Worm (Caenorhabditis elegans) whole organism, L2 larva: Measurements from ENCODE around the gene gcy-29.

Source experiments
- C34F6.9 ChIP-seq: fragments of 150-350 bp; optimal IDR thresholded peaks from 2 replicates; lab custom pipeline; 2014; ENCODE audit warnings: missing biosample characterization, missing genetic modification characterization
- F13H6.1 ChIP-seq: sonication (generic microtip); optimal IDR thresholded peaks from 2 replicates; lab custom pipeline; 2016; ENCODE audit warnings: missing genetic modification characterization, missing compliant biosample characterization
- Y55F3AM.14 ChIP-seq: fragments of 200-800 bp; sonication (Bioruptor generic); optimal IDR thresholded peaks from 2 replicates; lab custom pipeline; 2018; ENCODE audit warnings: mild to moderate bottlenecking, missing genetic modification characterization, missing compliant biosample characterization
- alr-1 ChIP-seq: fragments of 150-350 bp; optimal IDR thresholded peaks from 2 replicates; lab custom pipeline; 2014; ENCODE audit warnings: missing biosample characterization, missing genetic modification characterization
- aly-2 ChIP-seq: fragments of 150-350 bp; optimal IDR thresholded peaks from 2 replicates; lab custom pipeline; 2014; ENCODE audit warnings: missing biosample characterization, missing genetic modification characterization
- ama-1 ChIP-seq: fragments of 150-350 bp; optimal IDR thresholded peaks from 2 replicates; lab custom pipeline; 2018; ENCODE audit warnings: inconsistent platforms
- ceh-16 ChIP-seq: fragments of 150-350 bp; optimal IDR thresholded peaks from 2 replicates; lab custom pipeline; 2014; ENCODE audit warnings: missing biosample characterization, missing genetic modification characterization
- ceh-82 ChIP-seq: fragments of 150-350 bp; optimal IDR thresholded peaks from 2 replicates; lab custom pipeline; 2014; ENCODE audit warnings: missing biosample characterization, missing genetic modification characterization
- crh-2 ChIP-seq: sonication (generic microtip); optimal IDR thresholded peaks from 2 replicates; lab custom pipeline; 2017; ENCODE audit warnings: missing biosample characterization, missing genetic modification characterization
- dmd-4 ChIP-seq: sonication (generic microtip); optimal IDR thresholded peaks from 2 replicates; lab custom pipeline; 2017; ENCODE audit warnings: missing biosample characterization, missing genetic modification characterization
- elt-1 ChIP-seq: fragments of 150-350 bp; optimal IDR thresholded peaks from 2 replicates; lab custom pipeline; 2014; ENCODE audit warnings: missing biosample characterization, missing genetic modification characterization
- elt-3 ChIP-seq: sonication (generic microtip); optimal IDR thresholded peaks from 2 replicates; lab custom pipeline; 2017; ENCODE audit warnings: missing biosample characterization, missing genetic modification characterization
- fos-1 ChIP-seq: fragments of 150-350 bp; optimal IDR thresholded peaks from 2 replicates; lab custom pipeline; 2014; ENCODE audit warnings: missing biosample characterization, missing genetic modification characterization
- gmeb-1 ChIP-seq: fragments of 150-350 bp; optimal IDR thresholded peaks from 2 replicates; lab custom pipeline; 2014; ENCODE audit warnings: missing biosample characterization, missing genetic modification characterization
- lin-13 ChIP-seq: fragments of 150-350 bp; optimal IDR thresholded peaks from 2 replicates; lab custom pipeline; 2014; ENCODE audit warnings: missing biosample characterization, missing genetic modification reagents, missing genetic modification characterization
- lin-39 ChIP-seq: fragments of 150-350 bp; optimal IDR thresholded peaks from 2 replicates; lab custom pipeline; 2014; ENCODE audit warnings: missing biosample characterization, missing genetic modification reagents, missing genetic modification characterization
- lsy-2 ChIP-seq, 2 experiments: fragments of 150-350 bp in 1 of 2; sonication (generic microtip) in 1 of 2; optimal IDR thresholded peaks; 2 replicates each; lab custom pipeline; 2014 to 2017; ENCODE audit warnings: missing biosample characterization in 2 of 2, missing genetic modification characterization in 2 of 2
- mab-5 ChIP-seq: fragments of 150-350 bp; optimal IDR thresholded peaks from 2 replicates; lab custom pipeline; 2014; ENCODE audit warnings: missing biosample characterization, missing genetic modification characterization
- mbf-1 ChIP-seq: sonication (generic microtip); optimal IDR thresholded peaks from 2 replicates; lab custom pipeline; 2017; ENCODE audit warnings: missing biosample characterization, missing genetic modification characterization
- nhr-10 ChIP-seq: sonication (generic microtip); optimal IDR thresholded peaks from 2 replicates; lab custom pipeline; 2017; ENCODE audit warnings: missing biosample characterization, missing genetic modification characterization
- nhr-11 ChIP-seq: fragments of 150-350 bp; optimal IDR thresholded peaks from 2 replicates; lab custom pipeline; 2014; ENCODE audit warnings: missing biosample characterization, missing genetic modification characterization
- nhr-12 ChIP-seq: fragments of 150-350 bp; optimal IDR thresholded peaks from 2 replicates; lab custom pipeline; 2014; ENCODE audit warnings: missing biosample characterization, missing genetic modification characterization
- nhr-129 ChIP-seq: fragments of 150-350 bp; optimal IDR thresholded peaks from 2 replicates; lab custom pipeline; 2014; ENCODE audit warnings: missing biosample characterization, missing genetic modification characterization
- nhr-21 ChIP-seq: fragments of 150-350 bp; optimal IDR thresholded peaks from 2 replicates; lab custom pipeline; 2014; ENCODE audit warnings: missing biosample characterization, missing genetic modification characterization
- nhr-23 ChIP-seq: fragments of 150-350 bp; optimal IDR thresholded peaks from 2 replicates; lab custom pipeline; 2014; ENCODE audit warnings: missing biosample characterization, missing genetic modification reagents, missing genetic modification characterization
- nhr-237 ChIP-seq: fragments of 150-350 bp; optimal IDR thresholded peaks from 2 replicates; lab custom pipeline; 2014; ENCODE audit warnings: missing biosample characterization, missing genetic modification characterization
- nhr-25 ChIP-seq: fragments of 150-350 bp; sonication (generic microtip); optimal IDR thresholded peaks from 3 replicates; lab custom pipeline; 2014; ENCODE audit warnings: missing biosample characterization, missing genetic modification characterization
- nhr-6 ChIP-seq: fragments of 150-350 bp; optimal IDR thresholded peaks from 2 replicates; lab custom pipeline; 2014; ENCODE audit warnings: missing biosample characterization, missing genetic modification characterization
- nhr-77 ChIP-seq: fragments of 150-350 bp; optimal IDR thresholded peaks from 2 replicates; lab custom pipeline; 2014; ENCODE audit warnings: missing biosample characterization, missing genetic modification characterization
- peb-1 ChIP-seq: fragments of 150-350 bp; optimal IDR thresholded peaks from 2 replicates; lab custom pipeline; 2014; ENCODE audit warnings: missing biosample characterization, missing genetic modification characterization
- skn-1 ChIP-seq: sonication (generic microtip); optimal IDR thresholded peaks from 2 replicates; lab custom pipeline; 2017; ENCODE audit warnings: missing biosample characterization, missing genetic modification characterization
- sma-3 ChIP-seq: sonication (generic microtip); optimal IDR thresholded peaks from 2 replicates; lab custom pipeline; 2016; ENCODE audit warnings: missing genetic modification reagents, missing genetic modification characterization, missing compliant biosample characterization
- sma-9 ChIP-seq, 2 experiments: fragments of 150-350 bp in 1 of 2; sonication (generic microtip) in 1 of 2; optimal IDR thresholded peaks; 2 replicates each; lab custom pipeline; 2014 to 2016; ENCODE audit warnings: missing genetic modification characterization in 2 of 2, mild to moderate bottlenecking in 1 of 2, missing biosample characterization in 1 of 2, missing compliant biosample characterization in 1 of 2, missing genetic modification reagents in 1 of 2, moderate library complexity in 1 of 2
- snpc-4 ChIP-seq: fragments of 150-350 bp; optimal IDR thresholded peaks from 2 replicates; lab custom pipeline; 2014; ENCODE audit warnings: missing biosample characterization, missing genetic modification characterization
- unc-39 ChIP-seq: fragments of 150-350 bp; optimal IDR thresholded peaks from 2 replicates; lab custom pipeline; 2014; ENCODE audit warnings: missing biosample characterization, missing genetic modification characterization
- unc-55 ChIP-seq: fragments of 150-350 bp; sonication (generic microtip); optimal IDR thresholded peaks from 3 replicates; lab custom pipeline; 2014; ENCODE audit warnings: missing biosample characterization, missing genetic modification reagents, missing genetic modification characterization
- unc-62 ChIP-seq: fragments of 150-350 bp; optimal IDR thresholded peaks from 2 replicates; lab custom pipeline; 2014; ENCODE audit warnings: missing biosample characterization, missing genetic modification reagents, missing genetic modification characterization
- ztf-1 ChIP-seq: fragments of 200-800 bp; sonication (Bioruptor generic); conservative IDR thresholded peaks from 2 replicates; pipeline ENCODE4 v1.3.6; 2022; ENCODE audit warnings: missing genetic modification characterization, missing compliant biosample characterization
- ztf-11 ChIP-seq: sonication (generic microtip); optimal IDR thresholded peaks from 2 replicates; lab custom pipeline; 2017; ENCODE audit warnings: missing biosample characterization, missing genetic modification characterization
- ztf-4 ChIP-seq: fragments of 150-350 bp; optimal IDR thresholded peaks from 2 replicates; lab custom pipeline; 2014; ENCODE audit warnings: missing biosample characterization, missing genetic modification characterization

Gene gcy-29

DNA sequence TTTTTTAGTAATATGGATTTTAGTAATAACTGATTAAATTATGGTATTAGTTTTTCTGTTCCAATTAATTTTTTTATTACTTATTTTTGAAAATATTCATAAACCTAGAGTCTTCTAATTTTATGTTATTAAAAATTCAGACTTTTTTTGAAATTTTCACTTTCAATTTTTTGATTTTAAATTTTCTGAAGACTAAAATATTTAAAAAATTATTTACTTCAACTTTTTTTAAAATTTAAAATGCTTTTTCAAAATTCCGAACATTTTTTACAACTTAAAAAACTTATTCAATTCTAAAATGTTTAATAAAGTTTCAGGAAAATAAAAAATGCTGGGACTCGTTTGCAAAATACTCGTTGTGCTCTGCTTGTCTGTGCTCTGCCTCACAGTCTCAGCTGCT lies 2.0 kb upstream of the gcy-29 start, which contains the start of gene nlp-41:
Gene nlp-41, plus strand, starts transcription at position 301 of the 400 bp plus-strand sequence.
- no peak for TF ChIP-seq nhr-23 (tag; lab: Kevin White, UChicago)
- no peak for TF ChIP-seq crh-2
- TF ChIP-seq ztf-11 (tag; lab: Kevin White, UChicago), result no peak
- TF ChIP-seq nhr-237 (tag; lab: Kevin White, UChicago), result no peak
- TF ChIP-seq fos-1, result no peak
- no peak for TF ChIP-seq nhr-6 (tag; lab: Kevin White, UChicago)
- TF ChIP-seq mbf-1, result no peak
- no peak for TF ChIP-seq elt-3
- TF ChIP-seq mab-5 (tag; lab: Kevin White, UChicago), result no peak
- TF ChIP-seq nhr-21 (tag; lab: Kevin White, UChicago), result no peak
- TF ChIP-seq alr-1 (tag; lab: Kevin White, UChicago), result no peak
- no peak for TF ChIP-seq ceh-16 (tag; lab: Kevin White, UChicago)

DNA sequence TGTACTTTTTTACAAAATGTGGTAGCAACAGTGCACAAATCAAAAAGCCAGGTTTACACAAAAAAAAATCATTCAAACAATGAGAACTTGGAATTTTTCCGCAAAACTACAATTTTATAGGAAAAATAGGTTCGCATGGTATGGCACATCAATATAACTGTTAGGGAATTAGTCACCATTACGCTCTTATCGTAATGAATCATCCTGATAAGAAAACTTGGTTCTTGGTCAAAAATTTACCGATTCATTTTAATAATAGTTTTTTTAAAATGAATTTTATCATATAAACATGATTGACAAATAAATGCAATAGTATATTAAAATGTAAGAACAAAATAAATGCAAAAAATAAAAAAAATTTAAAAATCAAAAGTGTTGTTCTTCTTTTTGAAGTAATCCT lies 8.0 kb downstream of the gcy-29 start:
- TF ChIP-seq mbf-1 (no peak), nhr-11 (no peak), fos-1 (peak; percentile 84)

DNA sequence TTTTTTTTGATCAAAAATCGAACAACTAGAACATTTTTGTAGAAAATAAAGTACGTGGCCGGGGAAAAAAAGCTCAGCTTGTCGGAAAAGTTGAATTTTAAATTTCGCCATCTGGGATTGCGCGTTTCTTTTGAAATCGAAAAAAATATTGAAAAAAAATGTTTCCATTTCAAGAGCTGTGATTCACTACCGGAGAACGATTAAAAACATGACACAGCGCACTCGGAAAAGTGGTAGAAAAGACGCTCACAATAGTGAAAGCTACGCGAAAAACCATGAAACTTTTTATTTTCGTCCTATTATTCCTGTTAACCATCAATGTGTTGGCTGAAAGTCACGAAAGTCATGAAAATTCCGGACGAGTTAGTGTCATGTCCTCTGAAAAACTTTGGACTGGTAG lies 10.9 kb downstream of the gcy-29 start, which contains the start of the genes clec-147 and C04H5.7:
Gene clec-147, minus strand, starts transcription at position 101 of the 400 bp plus-strand sequence.
Gene C04H5.7, plus strand, starts transcription at position 219 of the 400 bp plus-strand sequence.
- TF ChIP-seq lin-39 (tag; lab: Kevin White, UChicago) (no peak), ztf-11 (tag; lab: Kevin White, UChicago) (no peak), unc-62 (GFP tag; lab: Kevin White, UChicago) (no peak), nhr-12 (tag; lab: Kevin White, UChicago) (no peak), Y55F3AM.14 (GFP tag; lab: Kevin White, UChicago) (no peak), ama-1 (lab: Kevin White, UChicago) (no peak), ztf-1 (GFP tag; lab: Robert Waterston, UW) (no peak), sma-9 (GFP tag; optimal IDR thresholded peaks at IDR 0.05; lab: Kevin White, UChicago) (no peak), sma-9 (tag; optimal IDR thresholded peaks at IDR 0.05; lab: Kevin White, UChicago) (no peak), mbf-1 (no peak), ceh-82 (no peak), peb-1 (no peak), nhr-77 (no peak)

DNA sequence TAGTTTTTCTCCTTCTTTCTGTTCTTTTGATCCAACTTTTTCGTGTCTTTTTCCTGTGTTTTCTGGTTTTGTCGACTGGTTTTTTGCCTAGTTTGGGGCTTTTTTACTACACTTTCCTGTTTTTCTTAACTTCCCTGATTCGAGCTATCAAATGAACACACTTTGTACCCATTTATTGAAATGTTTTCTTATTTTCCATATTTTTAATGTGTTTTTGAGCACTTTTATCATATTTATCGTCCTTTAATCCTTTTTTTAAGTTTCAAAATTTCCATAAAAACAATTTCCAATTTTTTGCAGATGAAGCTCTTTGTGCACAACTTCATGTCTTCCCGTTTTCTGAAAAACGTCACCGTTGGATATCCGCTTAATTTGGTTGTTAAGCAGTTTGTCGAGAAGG lies 14.6 kb downstream of the gcy-29 start, which contains the start of gene C04H5.1:
Gene C04H5.1, plus strand, starts transcription at position 301 of the 400 bp plus-strand sequence.
- TF ChIP-seq skn-1 (tag; lab: Kevin White, UChicago), result no peak
- no peak for TF ChIP-seq nhr-11
- no peak for TF ChIP-seq mab-5 (tag; lab: Kevin White, UChicago)
- TF ChIP-seq elt-1, result no peak
- TF ChIP-seq F13H6.1, result no peak
- TF ChIP-seq alr-1 (tag; lab: Kevin White, UChicago), result no peak
- no peak for TF ChIP-seq ama-1 (lab: Kevin White, UChicago)
- no peak for TF ChIP-seq lin-39 (tag; lab: Kevin White, UChicago)
- no peak for TF ChIP-seq unc-39
- no peak for TF ChIP-seq unc-55 (GFP tag; lab: Kevin White, UChicago)
- TF ChIP-seq nhr-23 (tag; lab: Kevin White, UChicago), result no peak
- no peak for TF ChIP-seq lin-13 (GFP tag; lab: Kevin White, UChicago)
- no peak for TF ChIP-seq ceh-16 (tag; lab: Kevin White, UChicago)
- TF ChIP-seq ztf-4 (tag; lab: Kevin White, UChicago), result no peak
- TF ChIP-seq dmd-4 (tag; lab: Kevin White, UChicago), result no peak
- TF ChIP-seq C34F6.9 (tag; lab: Kevin White, UChicago), result no peak
- no peak for TF ChIP-seq elt-3
- TF ChIP-seq nhr-10 (tag; lab: Kevin White, UChicago), result no peak
- TF ChIP-seq ztf-1 (GFP tag; lab: Robert Waterston, UW), result no peak

DNA sequence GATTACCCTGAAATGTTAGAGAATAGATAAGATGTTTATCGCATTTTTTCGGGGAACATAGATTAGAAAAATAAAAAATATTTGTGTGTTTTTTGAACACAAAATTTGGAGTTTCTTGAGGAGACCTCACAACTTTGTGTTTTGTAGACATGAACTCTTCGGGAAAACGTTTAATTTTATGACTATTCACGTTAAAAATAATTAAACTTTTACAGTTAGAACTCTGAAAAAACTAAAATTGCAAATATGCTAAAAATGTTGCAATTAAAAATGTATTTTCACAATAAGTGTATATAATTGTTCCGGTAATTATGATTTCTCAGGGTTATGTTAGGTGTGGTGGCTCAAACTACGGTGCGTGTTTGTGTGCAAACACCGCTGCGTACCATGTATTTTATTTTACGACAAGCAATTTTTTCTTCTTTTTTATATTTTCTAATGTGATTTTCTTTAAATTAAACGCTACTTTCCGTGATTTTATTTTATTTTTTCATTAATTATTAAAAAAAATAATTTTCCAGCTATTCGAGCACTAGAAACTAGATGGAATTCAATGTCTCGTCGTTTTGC lies 20.3 kb downstream of the gcy-29 start, which contains the start of the genes F57C2.5 and spat-1:
Gene F57C2.5, minus strand, starts transcription at position 7 of the 570 bp plus-strand sequence.
Gene spat-1, plus strand, starts transcription at position 520 of the 570 bp plus-strand sequence.
- peak; percentile 46 for TF ChIP-seq fos-1
- TF ChIP-seq lin-39 (tag; lab: Kevin White, UChicago), result no peak
- peak; percentile 63 for TF ChIP-seq nhr-25 (tag; lab: Kevin White, UChicago)
- TF ChIP-seq ztf-11 (tag; lab: Kevin White, UChicago), result no peak
- TF ChIP-seq peb-1, result no peak
- no peak for TF ChIP-seq ceh-82
- no peak for TF ChIP-seq alr-1 (tag; lab: Kevin White, UChicago)
- peak; percentile 81 for TF ChIP-seq C34F6.9 (tag; lab: Kevin White, UChicago)
- TF ChIP-seq unc-62 (GFP tag; lab: Kevin White, UChicago), result no peak
- peak; percentile 84 for TF ChIP-seq sma-3 (GFP tag; lab: Kevin White, UChicago)
- TF ChIP-seq elt-1, result no peak
- no peak for TF ChIP-seq aly-2 (tag; lab: Kevin White, UChicago)
- TF ChIP-seq crh-2, result peak; percentile 70
- TF ChIP-seq lsy-2 (tag; optimal IDR thresholded peaks at IDR 0.05; lab: Kevin White, UChicago), result peak; percentile 82 to 98
- peak; percentile 59 for TF ChIP-seq F13H6.1
- peak; percentile 72 for TF ChIP-seq nhr-129
- peak; percentile 2 for TF ChIP-seq snpc-4 (tag; lab: Kevin White, UChicago)
- TF ChIP-seq dmd-4 (tag; lab: Kevin White, UChicago), result no peak
- peak; percentile 65 for TF ChIP-seq lin-13 (GFP tag; lab: Kevin White, UChicago)
- TF ChIP-seq mab-5 (tag; lab: Kevin White, UChicago), result no peak
- TF ChIP-seq ztf-4 (tag; lab: Kevin White, UChicago), result no peak
- no peak for TF ChIP-seq nhr-237 (tag; lab: Kevin White, UChicago)
- TF ChIP-seq nhr-23 (tag; lab: Kevin White, UChicago), result no peak
- TF ChIP-seq gmeb-1 (tag; lab: Kevin White, UChicago), result peak; percentile 33
- TF ChIP-seq unc-55 (GFP tag; lab: Kevin White, UChicago), result peak; percentile 88
